Fruit fly (Drosophila melanogaster) whole organism, pupa: ENCODE results near the gene Pldn.

Experiments used
- CG10348 ChIP-seq: fragments of 200-800 bp; sonication (Bioruptor generic); IDR thresholded peaks from 2 replicates; pipeline ENCODE4 v1.3.6; 2022; ENCODE audit warnings: missing biosample characterization, missing genetic modification characterization
- CG12605 ChIP-seq: fragments of 200-800 bp; sonication (Bioruptor generic); IDR thresholded peaks from 2 replicates; pipeline ENCODE4 v1.3.6; 2022; ENCODE audit warnings: missing biosample characterization, missing genetic modification characterization
- CG13204 ChIP-seq: fragments of 200-800 bp; sonication (Bioruptor generic); optimal IDR thresholded peaks from 2 replicates; lab custom pipeline; 2018; ENCODE audit warnings: missing biosample characterization, mild to moderate bottlenecking, missing genetic modification characterization, moderate library complexity
- CG14655 ChIP-seq: fragments of 200-800 bp; sonication (Bioruptor generic); optimal IDR thresholded peaks from 3 replicates; lab custom pipeline; 2017; ENCODE audit warnings: mild to moderate bottlenecking, missing biosample characterization, missing genetic modification reagents, missing genetic modification characterization
- CG15710 ChIP-seq: fragments of 200-800 bp; sonication (Bioruptor generic); optimal IDR thresholded peaks from 2 replicates; lab custom pipeline; 2018; ENCODE audit warnings: missing biosample characterization, mild to moderate bottlenecking, missing genetic modification characterization, moderate library complexity
- CG17806 ChIP-seq: fragments of 200-800 bp; sonication (Bioruptor generic); optimal IDR thresholded peaks from 2 replicates; lab custom pipeline; 2018; ENCODE audit warnings: missing biosample characterization, mild to moderate bottlenecking, missing genetic modification characterization, moderate library complexity
- CG32121 ChIP-seq: fragments of 200-800 bp; sonication (Bioruptor generic); IDR thresholded peaks from 2 replicates; pipeline ENCODE4 v1.3.6; 2022; ENCODE audit warnings: missing biosample characterization, missing genetic modification characterization
- CG34367 ChIP-seq: fragments of 200-800 bp; sonication (Bioruptor generic); optimal IDR thresholded peaks from 2 replicates; lab custom pipeline; 2018; ENCODE audit warnings: missing biosample characterization, mild to moderate bottlenecking, missing genetic modification characterization
- CG4496 ChIP-seq: fragments of 200-800 bp; sonication (Bioruptor generic); IDR thresholded peaks from 3 replicates; pipeline ENCODE4 v1.3.6; 2022; ENCODE audit warnings: missing biosample characterization, missing genetic modification characterization
- CG8159 ChIP-seq: fragments of 200-800 bp; sonication (Bioruptor generic); optimal IDR thresholded peaks from 3 replicates; lab custom pipeline; 2018; ENCODE audit warnings: missing biosample characterization, mild to moderate bottlenecking, missing genetic modification characterization, moderate library complexity
- CG8301 ChIP-seq: fragments of 200-800 bp; sonication (Bioruptor generic); optimal IDR thresholded peaks from 2 replicates; lab custom pipeline; 2018; ENCODE audit warnings: missing biosample characterization, mild to moderate bottlenecking, missing genetic modification characterization
- CG9948 ChIP-seq: fragments of 200-800 bp; sonication (Bioruptor generic); optimal IDR thresholded peaks from 2 replicates; lab custom pipeline; 2018; ENCODE audit warnings: missing biosample characterization, mild to moderate bottlenecking, missing genetic modification characterization, moderate library complexity
- D1 ChIP-seq: fragments of 200-800 bp; sonication (Bioruptor generic); optimal IDR thresholded peaks from 2 replicates; lab custom pipeline; 2018; ENCODE audit warnings: missing biosample characterization, mild to moderate bottlenecking, missing genetic modification characterization, moderate library complexity
- EcR ChIP-seq: fragments of 200-800 bp; sonication (Bioruptor generic); optimal IDR thresholded peaks from 3 replicates; lab custom pipeline; 2019; ENCODE audit warnings: missing biosample characterization, missing genetic modification characterization, mild to moderate bottlenecking, moderate library complexity, missing genetic modification reagents
- Ets98B ChIP-seq: fragments of 200-800 bp; sonication (Bioruptor generic); IDR thresholded peaks from 2 replicates; pipeline ENCODE4 v1.3.6; 2022; ENCODE audit warnings: missing biosample characterization, missing genetic modification characterization
- Pif1A ChIP-seq: fragments of 200-800 bp; sonication (Bioruptor generic); optimal IDR thresholded peaks from 3 replicates; lab custom pipeline; 2016; ENCODE audit warnings: missing biosample characterization, missing genetic modification characterization
- Pif1B ChIP-seq: fragments of 200-800 bp; sonication (Bioruptor generic); optimal IDR thresholded peaks from 3 replicates; lab custom pipeline; 2016; ENCODE audit warnings: missing biosample characterization, missing genetic modification characterization
- Snoo ChIP-seq: fragments of 200-800 bp; sonication (Bioruptor generic); optimal IDR thresholded peaks from 3 replicates; lab custom pipeline; 2017; ENCODE audit warnings: missing biosample characterization, mild to moderate bottlenecking, missing genetic modification characterization, inconsistent platforms
- fd96Ca ChIP-seq: fragments of 200-800 bp; sonication (Bioruptor generic); IDR thresholded peaks from 3 replicates; pipeline ENCODE4 v1.3.6; 2022; ENCODE audit warnings: missing biosample characterization, missing genetic modification characterization
- gl ChIP-seq: fragments of 200-800 bp; sonication (Bioruptor generic); optimal IDR thresholded peaks from 2 replicates; lab custom pipeline; 2018; ENCODE audit warnings: missing biosample characterization, mild to moderate bottlenecking, missing genetic modification characterization
- rn ChIP-seq: fragments of 200-800 bp; sonication (Bioruptor generic); IDR thresholded peaks from 2 replicates; pipeline ENCODE4 v1.3.6; 2022; ENCODE audit warnings: missing biosample characterization, missing genetic modification characterization

The Pldn gene

dm6 chr3L:11689832-11690602 lies 1.2 kb downstream of the Pldn start:
- TF ChIP-seq CG17806 (tag; lab: Kevin White, UChicago) (no peak), rn (GFP tag; lab: Robert Waterston, UW) (no peak), CG4496 (no peak), CG12605 (GFP tag; lab: Robert Waterston, UW) (no peak), CG34367 (tag; lab: Kevin White, UChicago) (no peak), CG14655 (no peak), CG8301 (tag; lab: Kevin White, UChicago) (no peak), CG13204 (GFP tag; lab: Kevin White, UChicago) (no peak), Pif1A (no peak), CG32121 (GFP tag; lab: Robert Waterston, UW) (no peak), CG8159 (tag; lab: Kevin White, UChicago) (no peak), fd96Ca (GFP tag; lab: Robert Waterston, UW) (no peak), D1 (tag; lab: Kevin White, UChicago) (no peak), Pif1B (no peak), EcR (GFP tag; lab: Kevin White, UChicago) (no peak), gl (tag; lab: Kevin White, UChicago) (no peak), Snoo (no peak), CG15710 (tag; lab: Kevin White, UChicago) (no peak), CG9948 (tag; lab: Kevin White, UChicago) (no peak), CG10348 (no peak)

dm6 chr3L:11685876-11686275 lies 5.3 kb downstream of the Pldn start:
- no peak for TF ChIP-seq CG13204 (GFP tag; lab: Kevin White, UChicago)
- no peak for TF ChIP-seq CG15710 (tag; lab: Kevin White, UChicago)
- no peak for TF ChIP-seq CG14655
- TF ChIP-seq EcR (GFP tag; lab: Kevin White, UChicago) = no peak
- no peak for TF ChIP-seq gl (tag; lab: Kevin White, UChicago)
- no peak for TF ChIP-seq rn (GFP tag; lab: Robert Waterston, UW)
- no peak for TF ChIP-seq Pif1B
- TF ChIP-seq D1 (tag; lab: Kevin White, UChicago) = no peak
- TF ChIP-seq CG17806 (tag; lab: Kevin White, UChicago) = no peak
- no peak for TF ChIP-seq CG32121 (GFP tag; lab: Robert Waterston, UW)
- TF ChIP-seq CG12605 (GFP tag; lab: Robert Waterston, UW) = no peak
- no peak for TF ChIP-seq CG4496
- no peak for TF ChIP-seq Pif1A
- TF ChIP-seq fd96Ca (GFP tag; lab: Robert Waterston, UW) = no peak
- no peak for TF ChIP-seq Ets98B
- no peak for TF ChIP-seq CG10348

- no peak for TF ChIP-seq D1 (tag; lab: Kevin White, UChicago)
- TF ChIP-seq Pif1B = no peak
- no peak for TF ChIP-seq CG8159 (tag; lab: Kevin White, UChicago)
- TF ChIP-seq CG34367 (tag; lab: Kevin White, UChicago) = no peak
- TF ChIP-seq, all 21 proteins: peak for 0
Measured at dm6 chr3L:11684522-11684851, 6.7 kb downstream of the Pldn start.

- peak; percentile 82 for TF ChIP-seq Pif1A
- TF ChIP-seq CG4496 = peak; percentile 81
- TF ChIP-seq Snoo = peak; percentile 51
- TF ChIP-seq CG10348 = no peak
- TF ChIP-seq CG15710 (tag; lab: Kevin White, UChicago) = peak; percentile 56
- peak; percentile 60 for TF ChIP-seq Pif1B
- peak; percentile 16 for TF ChIP-seq EcR (GFP tag; lab: Kevin White, UChicago)
- TF ChIP-seq CG32121 (GFP tag; lab: Robert Waterston, UW) = peak; percentile 81
- peak; percentile 30 for TF ChIP-seq CG17806 (tag; lab: Kevin White, UChicago)
- TF ChIP-seq CG9948 (tag; lab: Kevin White, UChicago) = no peak
- peak; percentile 82 for TF ChIP-seq Ets98B
- no peak for TF ChIP-seq gl (tag; lab: Kevin White, UChicago)
- peak; percentile 16 for TF ChIP-seq D1 (tag; lab: Kevin White, UChicago)
- no peak for TF ChIP-seq CG8301 (tag; lab: Kevin White, UChicago)
- TF ChIP-seq fd96Ca (GFP tag; lab: Robert Waterston, UW) = no peak; the same call in 1 of the 3 replicates
- peak; percentile 57 for TF ChIP-seq CG34367 (tag; lab: Kevin White, UChicago)
- TF ChIP-seq CG12605 (GFP tag; lab: Robert Waterston, UW) = peak; percentile 74
Measured at dm6 chr3L:11683819-11684521, 7.2 kb downstream of the Pldn start, which contains the start of gene Sugb. Gene Sugb, plus strand, starts transcription at chr3L:11683980.

- TF ChIP-seq Pif1A (no peak), D1 (tag; lab: Kevin White, UChicago) (peak; percentile 21)
Measured at dm6 chr3L:11681794-11682193, 9.4 kb downstream of the Pldn start, which contains the start of gene TfIIEalpha. Gene TfIIEalpha, plus strand, starts transcription at chr3L:11682038.

dm6 chr3L:11680298-11680697 lies 10.9 kb downstream of the Pldn start, which contains the start of gene CG32085:
Gene CG32085, minus strand, starts transcription at chr3L:11680344.
- TF ChIP-seq CG32121 (GFP tag; lab: Robert Waterston, UW) (peak; percentile 72), CG10348 (no peak), Ets98B (peak; percentile 79), D1 (tag; lab: Kevin White, UChicago) (no peak), CG14655 (peak; percentile 38), CG12605 (GFP tag; lab: Robert Waterston, UW) (no peak), Pif1A (peak; percentile 44), CG13204 (GFP tag; lab: Kevin White, UChicago) (no peak), CG4496 (peak; percentile 76), CG8301 (tag; lab: Kevin White, UChicago) (peak; percentile 1), CG9948 (tag; lab: Kevin White, UChicago) (no peak), rn (GFP tag; lab: Robert Waterston, UW) (peak; percentile 42; the same call in 1 of the 2 replicates), Pif1B (no peak), EcR (GFP tag; lab: Kevin White, UChicago) (no peak), CG34367 (tag; lab: Kevin White, UChicago) (no peak), Snoo (no peak), fd96Ca (GFP tag; lab: Robert Waterston, UW) (peak; percentile 74; the same call in 2 of the 3 replicates)
